Fruit fly (Drosophila melanogaster) whole organism, prepupa: ENCODE measurements around the gene CG32532.

Source experiments
- CG10669 ChIP-seq: fragments of 200-800 bp; sonication (Bioruptor generic); optimal IDR thresholded peaks from 3 replicates; lab custom pipeline; 2018; ENCODE audit warnings: missing biosample characterization, mild to moderate bottlenecking, missing genetic modification characterization, moderate library complexity
- CG11902 ChIP-seq: fragments of 200-800 bp; sonication (Bioruptor generic); optimal IDR thresholded peaks from 3 replicates; lab custom pipeline; 2016; ENCODE audit warnings: missing biosample characterization, missing genetic modification characterization
- CG15336 ChIP-seq: fragments of 200-800 bp; sonication (Bioruptor generic); IDR thresholded peaks from 2 replicates; pipeline ENCODE4 v1.3.6; 2022; ENCODE audit warnings: missing biosample characterization, missing genetic modification characterization
- CG1621 ChIP-seq: fragments of 200-800 bp; sonication (Bioruptor generic); optimal IDR thresholded peaks from 3 replicates; lab custom pipeline; 2018; ENCODE audit warnings: missing biosample characterization, mild to moderate bottlenecking, missing genetic modification characterization
- CG32006 ChIP-seq: fragments of 200-800 bp; sonication (Bioruptor generic); optimal IDR thresholded peaks from 3 replicates; lab custom pipeline; 2017; ENCODE audit warnings: missing biosample characterization, mild to moderate bottlenecking, missing genetic modification characterization
- CG6163 ChIP-seq: fragments of 200-800 bp; sonication (Bioruptor generic); IDR thresholded peaks from 3 replicates; pipeline ENCODE4 v1.3.6; 2022; ENCODE audit warnings: missing biosample characterization, missing genetic modification characterization
- CG6854 ChIP-seq: fragments of 200-800 bp; sonication (Bioruptor generic); optimal IDR thresholded peaks from 2 replicates; lab custom pipeline; 2017; ENCODE audit warnings: missing biosample characterization, mild to moderate bottlenecking, missing genetic modification characterization
- CG7368 ChIP-seq: fragments of 200-800 bp; sonication (Bioruptor generic); optimal IDR thresholded peaks from 3 replicates; lab custom pipeline; 2016; ENCODE audit warnings: missing biosample characterization, missing genetic modification characterization
- CG9139 ChIP-seq: fragments of 200-800 bp; sonication (Bioruptor generic); optimal IDR thresholded peaks from 3 replicates; lab custom pipeline; 2017; ENCODE audit warnings: missing biosample characterization, mild to moderate bottlenecking, missing genetic modification characterization
- Met ChIP-seq: fragments of 200-800 bp; sonication (Bioruptor generic); optimal IDR thresholded peaks from 3 replicates; lab custom pipeline; 2016; ENCODE audit warnings: missing biosample characterization, missing genetic modification characterization
- dsx ChIP-seq: fragments of 200-800 bp; optimal IDR thresholded peaks from 3 replicates; lab custom pipeline; 2019; ENCODE audit warnings: missing biosample characterization, mild to moderate bottlenecking, missing genetic modification characterization, moderate library complexity; ENCODE audit not compliant: poor library complexity, severe bottlenecking
- net ChIP-seq: fragments of 200-800 bp; sonication (Bioruptor generic); optimal IDR thresholded peaks from 3 replicates; lab custom pipeline; 2016; ENCODE audit warnings: missing biosample characterization, missing genetic modification characterization
- spab ChIP-seq: fragments of 200-800 bp; sonication (Bioruptor generic); optimal IDR thresholded peaks from 2 replicates; lab custom pipeline; 2017; ENCODE audit warnings: missing biosample characterization, mild to moderate bottlenecking, missing genetic modification characterization, missing genetic modification reagents
- vri ChIP-seq: fragments of 200-800 bp; sonication (Bioruptor generic); optimal IDR thresholded peaks from 3 replicates; lab custom pipeline; 2016; ENCODE audit warnings: missing biosample characterization, mild to moderate bottlenecking, missing genetic modification characterization

- peak; percentile 56; the same call in 2 of the 3 replicates for TF ChIP-seq CG6163 (GFP tag; lab: Robert Waterston, UW)
- no peak for TF ChIP-seq CG11902 (GFP tag; lab: Kevin White, UChicago)
- TF ChIP-seq CG1621 (tag; lab: Kevin White, UChicago): no peak
- TF ChIP-seq net (GFP tag; lab: Kevin White, UChicago): no peak
- TF ChIP-seq dsx (GFP tag; lab: Kevin White, UChicago): no peak
- no peak for TF ChIP-seq vri (GFP tag; lab: Kevin White, UChicago)
- TF ChIP-seq CG6854 (GFP tag; lab: Kevin White, UChicago): peak; percentile 35
- no peak for TF ChIP-seq CG32006
- TF ChIP-seq CG10669: no peak
- 0 out of 2 replicates have a peak, but pooled peaks have one; percentile 14 for TF ChIP-seq CG15336
- TF ChIP-seq Met (GFP tag; lab: Kevin White, UChicago): no peak
- TF ChIP-seq CG7368 (GFP tag; lab: Kevin White, UChicago): no peak
- no peak for TF ChIP-seq spab (GFP tag; lab: Kevin White, UChicago)
- no peak for TF ChIP-seq CG9139 (GFP tag; lab: Kevin White, UChicago)
These were observed 41.7 kb downstream of the CG32532 start for dm6 chrX:19505334-19506185.
